Worm (Caenorhabditis elegans): ENCODE measurements around the gene flp-13.

flp-13 gene

ce11 chrIV:7706805-7707204, 8.6 kb upstream of the flp-13 start, which contains the start of gene F33D4.4:
F33D4.4 (minus strand) TSS chrIV:7706905.
- TF ChIP-seq lin-32 (GFP tag; optimal IDR thresholded peaks at IDR 0.05): no peak
- TF ChIP-seq mep-1 (tag; optimal IDR thresholded peaks at IDR 0.05): no peak
- no peak for TF ChIP-seq drap-1 (GFP tag; optimal IDR thresholded peaks at IDR 0.05)
- TF ChIP-seq flh-1 (GFP tag; optimal IDR thresholded peaks at IDR 0.05): no peak
- TF ChIP-seq nhr-237 (tag; optimal IDR thresholded peaks at IDR 0.05): no peak
- no peak for TF ChIP-seq pha-4 (tag; optimal IDR thresholded peaks at IDR 0.05)
- no peak for TF ChIP-seq bed-3 (GFP tag; optimal IDR thresholded peaks at IDR 0.05)
- no peak for TF ChIP-seq nhr-12 (tag; optimal IDR thresholded peaks at IDR 0.05)
- TF ChIP-seq lin-13 (tag; optimal IDR thresholded peaks at IDR 0.05): no peak

- no peak for TF ChIP-seq unc-62 (GFP tag; optimal IDR thresholded peaks at IDR 0.05)
- no peak for TF ChIP-seq pha-4 (tag; optimal IDR thresholded peaks at IDR 0.05)
- no peak for TF ChIP-seq nhr-76 (tag; optimal IDR thresholded peaks at IDR 0.05)
- no peak for TF ChIP-seq sptf-1 (tag; optimal IDR thresholded peaks at IDR 0.05)
- TF ChIP-seq M03D4.4 (tag; optimal IDR thresholded peaks at IDR 0.05): no peak
Measured at ce11 chrIV:7692451-7692850, 5.8 kb downstream of the flp-13 start.

ce11 chrIV:7689326-7689725, 8.9 kb downstream of the flp-13 start:
- no peak for TF ChIP-seq sem-2 (GFP tag; optimal IDR thresholded peaks at IDR 0.05)
- no peak for TF ChIP-seq lin-13 (tag; optimal IDR thresholded peaks at IDR 0.05)
- TF ChIP-seq elt-3 (tag; optimal IDR thresholded peaks at IDR 0.05): no peak

ce11 chrIV:7679120-7679519, 19.1 kb downstream of the flp-13 start:
- TF ChIP-seq ceh-39 (tag; optimal IDR thresholded peaks at IDR 0.05): no peak
- no peak for TF ChIP-seq unc-120 (tag; optimal IDR thresholded peaks at IDR 0.05; ENCODE audit: poor library complexity, severe bottlenecking)
- no peak for TF ChIP-seq ztf-11 (tag; optimal IDR thresholded peaks at IDR 0.05)
- no peak for TF ChIP-seq hlh-1 (tag; optimal IDR thresholded peaks at IDR 0.05)
- TF ChIP-seq snpc-4 (tag; optimal IDR thresholded peaks at IDR 0.05): no peak
- no peak for TF ChIP-seq nhr-28 (tag; optimal IDR thresholded peaks at IDR 0.05)
- no peak for TF ChIP-seq unc-62 (GFP tag; optimal IDR thresholded peaks at IDR 0.05)
- no peak for TF ChIP-seq elt-1 (tag; optimal IDR thresholded peaks at IDR 0.05; ENCODE audit: borderline replicate concordance, insufficient read depth)
- TF ChIP-seq blmp-1 (tag; optimal IDR thresholded peaks at IDR 0.05): no peak
- no peak for TF ChIP-seq sem-2 (GFP tag; optimal IDR thresholded peaks at IDR 0.05)
- TF ChIP-seq ham-2 (GFP tag; optimal IDR thresholded peaks at IDR 0.05): no peak
- TF ChIP-seq nhr-237 (tag; optimal IDR thresholded peaks at IDR 0.05): no peak
- TF ChIP-seq sptf-1 (tag; optimal IDR thresholded peaks at IDR 0.05): no peak
- TF ChIP-seq M03D4.4 (tag; optimal IDR thresholded peaks at IDR 0.05): no peak

ce11 chrIV:7674874-7675273, 23.3 kb downstream of the flp-13 start, which contains the start of gene itr-1:
itr-1 (plus strand) TSS chrIV:7675174.
- TF ChIP-seq mep-1 (tag; optimal IDR thresholded peaks at IDR 0.05): no peak
- TF ChIP-seq bed-3 (GFP tag; optimal IDR thresholded peaks at IDR 0.05): no peak
- no peak for TF ChIP-seq flh-1 (GFP tag; optimal IDR thresholded peaks at IDR 0.05)
- no peak for TF ChIP-seq snpc-4 (tag; optimal IDR thresholded peaks at IDR 0.05)
- TF ChIP-seq tbx-8 (GFP tag; optimal IDR thresholded peaks at IDR 0.05): no peak
- no peak for TF ChIP-seq pha-4 (tag; optimal IDR thresholded peaks at IDR 0.05)
- TF ChIP-seq lsy-2 (tag; optimal IDR thresholded peaks at IDR 0.05): no peak

- no peak for TF ChIP-seq ham-2 (GFP tag; optimal IDR thresholded peaks at IDR 0.05)
- no peak for TF ChIP-seq tbx-8 (GFP tag; optimal IDR thresholded peaks at IDR 0.05)
- no peak for TF ChIP-seq ceh-83 (GFP tag; optimal IDR thresholded peaks at IDR 0.05)
- no peak for TF ChIP-seq nhr-76 (tag; optimal IDR thresholded peaks at IDR 0.05)
- no peak for TF ChIP-seq ceh-39 (tag; optimal IDR thresholded peaks at IDR 0.05)
- TF ChIP-seq mls-2 (tag; optimal IDR thresholded peaks at IDR 0.05): no peak
- TF ChIP-seq lin-32 (GFP tag; optimal IDR thresholded peaks at IDR 0.05): no peak
- TF ChIP-seq sem-2 (GFP tag; optimal IDR thresholded peaks at IDR 0.05): no peak
- TF ChIP-seq drap-1 (GFP tag; optimal IDR thresholded peaks at IDR 0.05): no peak
Measured at ce11 chrIV:7672872-7673271, 25.3 kb downstream of the flp-13 start, which contains the start of gene C08G9.2. C08G9.2 (minus strand) TSS chrIV:7672972.

DNA sequence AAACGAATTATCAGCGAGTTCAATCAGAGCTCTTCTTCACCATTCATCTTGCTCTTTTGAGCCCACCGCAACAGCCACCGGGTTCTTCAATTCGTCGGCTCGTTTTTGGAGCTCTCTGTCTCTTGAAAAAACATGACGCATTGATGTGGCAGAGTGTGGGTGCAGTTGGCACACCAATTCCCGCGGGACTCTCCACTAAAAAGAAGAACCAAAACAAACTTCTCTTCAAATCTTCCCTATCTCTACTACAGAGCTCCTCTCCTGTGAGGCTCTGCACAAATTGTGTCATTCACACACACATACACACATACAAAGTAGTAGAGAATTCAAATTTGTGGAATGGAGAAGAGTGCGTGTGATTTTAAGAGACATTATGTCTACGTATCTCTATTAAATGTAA, 35.2 kb downstream of the flp-13 start:
- no peak for TF ChIP-seq nhr-2 (tag; optimal IDR thresholded peaks at IDR 0.05)
- TF ChIP-seq elt-1 (tag; optimal IDR thresholded peaks at IDR 0.05; ENCODE audit: borderline replicate concordance, insufficient read depth): no peak
- no peak for TF ChIP-seq nhr-76 (tag; optimal IDR thresholded peaks at IDR 0.05)
- TF ChIP-seq lin-32 (GFP tag; optimal IDR thresholded peaks at IDR 0.05): no peak
- TF ChIP-seq sem-2 (GFP tag; optimal IDR thresholded peaks at IDR 0.05): no peak
- no peak for TF ChIP-seq ceh-43 (GFP tag; optimal IDR thresholded peaks at IDR 0.05)
- no peak for TF ChIP-seq blmp-1 (tag; optimal IDR thresholded peaks at IDR 0.05)
- TF ChIP-seq mab-5 (tag; optimal IDR thresholded peaks at IDR 0.05): no peak
- no peak for TF ChIP-seq M03D4.4 (tag; optimal IDR thresholded peaks at IDR 0.05)
- TF ChIP-seq lsy-2 (tag; optimal IDR thresholded peaks at IDR 0.05): no peak
- TF ChIP-seq cnd-1 (tag; optimal IDR thresholded peaks at IDR 0.05): no peak
- TF ChIP-seq zip-8 (tag; optimal IDR thresholded peaks at IDR 0.05): no peak
- TF ChIP-seq ham-2 (GFP tag; optimal IDR thresholded peaks at IDR 0.05): no peak
- TF ChIP-seq ceh-39 (tag; optimal IDR thresholded peaks at IDR 0.05): no peak
